Fruit fly (Drosophila melanogaster): ENCODE results near the gene CG13912.

- TF ChIP-seq lola (GFP tag; optimal IDR thresholded peaks at IDR 0.05) (no peak), Dfd (GFP tag; optimal IDR thresholded peaks at IDR 0.05) (no peak), rgr (GFP tag; optimal IDR thresholded peaks at IDR 0.05) (no peak), ey (GFP tag; optimal IDR thresholded peaks at IDR 0.05) (no peak), h (GFP tag; optimal IDR thresholded peaks at IDR 0.05) (no peak), OdsH (GFP tag; optimal IDR thresholded peaks at IDR 0.05) (no peak), usp (GFP tag; optimal IDR thresholded peaks at IDR 0.05) (no peak), CG32264 (GFP tag; optimal IDR thresholded peaks at IDR 0.05) (no peak), Dif (GFP tag; optimal IDR thresholded peaks at IDR 0.05; ENCODE audit: partially characterized antibody) (no peak), Hr78 (GFP tag; optimal IDR thresholded peaks at IDR 0.05) (no peak)
These were observed 46.0 kb downstream of the CG13912 start, which contains the start of gene galene for dm6 chr3L:1235426-1235825.

All from whole organism, wandering third instar larva.